Fruit fly (Drosophila melanogaster): ENCODE results near the gene CG34448.

CG34448 gene

DNA sequence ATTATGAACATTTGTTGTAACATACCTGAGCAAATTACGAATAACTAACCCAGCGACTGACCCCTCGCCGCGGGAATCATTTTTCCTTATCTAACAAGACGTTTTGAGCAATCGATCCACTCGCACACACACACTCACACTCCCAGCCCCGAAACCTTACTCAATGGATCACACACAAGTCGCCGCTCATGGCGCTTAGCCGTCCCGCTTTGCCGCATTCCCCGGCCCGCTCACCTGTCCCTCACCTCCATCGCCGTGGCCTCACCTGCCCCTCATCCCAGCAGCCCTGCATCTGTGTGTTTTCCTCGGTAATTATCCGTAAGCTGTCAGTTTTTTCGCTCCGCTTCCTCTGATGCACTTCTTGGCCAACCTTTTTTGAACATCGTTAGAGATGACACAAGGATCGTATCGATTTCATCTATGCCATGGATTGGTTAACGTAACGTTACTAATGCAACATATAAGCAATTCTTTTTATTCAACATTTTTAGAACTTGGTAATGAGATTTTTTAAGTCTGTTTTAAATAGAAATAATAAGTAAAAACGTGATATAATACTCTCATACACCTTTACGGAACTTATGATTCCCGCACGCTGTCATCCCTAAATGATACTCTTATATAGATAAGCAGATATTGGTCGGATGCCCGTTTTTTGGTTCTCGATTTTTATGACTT is 43.7 kb upstream of the CG34448 start (continued):
- TF ChIP-seq CG7839 (tag; optimal IDR thresholded peaks at IDR 0.05) (no peak), peb (GFP tag; IDR thresholded peaks at IDR 0.05) (0 out of 2 replicates have a peak, but pooled peaks have one; percentile 11), sens (GFP tag) (peak; percentile 88), gfzf (GFP tag; optimal IDR thresholded peaks at IDR 0.05) (no peak), Awh (GFP tag; IDR thresholded peaks at IDR 0.05) (no peak), Rx (GFP tag; IDR thresholded peaks at IDR 0.05) (no peak), emc (GFP tag; optimal IDR thresholded peaks at IDR 0.05) (no peak), phol (tag; optimal IDR thresholded peaks at IDR 0.05) (peak; percentile 17), CG9797 (GFP tag; optimal IDR thresholded peaks at IDR 0.05) (no peak), CG31388 (GFP tag; optimal IDR thresholded peaks at IDR 0.05) (no peak), pros (GFP tag; optimal IDR thresholded peaks at IDR 0.05) (peak; percentile 85), CG4424 (GFP tag; optimal IDR thresholded peaks at IDR 0.05) (no peak), CG17385 (GFP tag; optimal IDR thresholded peaks at IDR 0.05) (no peak), chm (GFP tag; IDR thresholded peaks at IDR 0.05) (no peak), CG11093 (GFP tag; IDR thresholded peaks at IDR 0.05) (no peak), CG4730 (GFP tag; IDR thresholded peaks at IDR 0.05) (no peak), CG16813 (GFP tag; IDR thresholded peaks at IDR 0.05; ENCODE audit: partially characterized antibody) (peak; percentile 46; the same call in 2 of the 3 replicates), CG4707 (GFP tag; optimal IDR thresholded peaks at IDR 0.05) (no peak), bigmax (GFP tag; optimal IDR thresholded peaks at IDR 0.05) (no peak), dm (GFP tag; optimal IDR thresholded peaks at IDR 0.05) (no peak), CG13424 (tag; optimal IDR thresholded peaks at IDR 0.05) (no peak), Trl (optimal IDR thresholded peaks at IDR 0.05) (no peak), Trl (GFP tag; optimal IDR thresholded peaks at IDR 0.05) (no peak), B-H2 (GFP tag; optimal IDR thresholded peaks at IDR 0.05) (no peak), HLHmδ (GFP tag; optimal IDR thresholded peaks at IDR 0.05) (no peak), ac (GFP tag; optimal IDR thresholded peaks at IDR 0.05) (peak; percentile 76), Ptx1 (GFP tag; IDR thresholded peaks at IDR 0.05) (no peak), trem (tag; optimal IDR thresholded peaks at IDR 0.05) (peak; percentile 12), Gug (GFP tag; IDR thresholded peaks at IDR 0.05) (no peak), al (GFP tag; IDR thresholded peaks at IDR 0.05) (no peak), CG4404 (GFP tag; IDR thresholded peaks at IDR 0.05) (peak; percentile 41; the same call in 1 of the 2 replicates), ara (GFP tag; IDR thresholded peaks at IDR 0.05) (no peak), Pdp1 (GFP tag; optimal IDR thresholded peaks at IDR 0.05) (no peak), dimm (GFP tag; IDR thresholded peaks at IDR 0.05) (no peak), CG11723 (GFP tag; optimal IDR thresholded peaks at IDR 0.05) (no peak), CG33557 (GFP tag; optimal IDR thresholded peaks at IDR 0.05) (peak; percentile 20), CG11085 (GFP tag; IDR thresholded peaks at IDR 0.05) (no peak), CG18262 (tag; optimal IDR thresholded peaks at IDR 0.05) (peak; percentile 44), CG10267 (tag; optimal IDR thresholded peaks at IDR 0.05) (peak; percentile 10), CG12769 (tag; optimal IDR thresholded peaks at IDR 0.05) (no peak), tio (GFP tag; optimal IDR thresholded peaks at IDR 0.05) (no peak), Ets65A (GFP tag) (peak; percentile 92), CG11504 (tag; optimal IDR thresholded peaks at IDR 0.05) (no peak), repo (GFP tag; optimal IDR thresholded peaks at IDR 0.05) (no peak), gro (GFP tag; optimal IDR thresholded peaks at IDR 0.05) (no peak), Sry-β (GFP tag; optimal IDR thresholded peaks at IDR 0.05) (no peak), CG10654 (GFP tag; optimal IDR thresholded peaks at IDR 0.05) (no peak), Nf-YA (GFP tag; IDR thresholded peaks at IDR 0.05) (no peak), bsh (GFP tag; optimal IDR thresholded peaks at IDR 0.05) (peak in 1 of 2 experiments; percentile 6), grn (GFP tag; optimal IDR thresholded peaks at IDR 0.05) (peak; percentile 41), Hmr (GFP tag; optimal IDR thresholded peaks at IDR 0.05) (no peak)
